Worm (Caenorhabditis elegans): ENCODE measurements around the gene Y116A8B.4.

Gene Y116A8B.4

ce11 chrIV:17223474-17223873 is at the start of gene Y116A8B.4:
Gene Y116A8B.4 (plus strand): TSS chrIV:17223774.
- TF ChIP-seq tbx-11 (GFP tag; IDR thresholded peaks at IDR 0.05) (no peak), B0310.2 (tag; optimal IDR thresholded peaks at IDR 0.05) (no peak), aly-1 (tag; optimal IDR thresholded peaks at IDR 0.05) (no peak), tbx-37 (GFP tag; conservative IDR thresholded peaks at IDR 0.05) (no peak), tra-4 (tag; optimal IDR thresholded peaks at IDR 0.05) (no peak), flt-1 (GFP tag; IDR thresholded peaks at IDR 0.05) (no peak), ets-7 (tag; optimal IDR thresholded peaks at IDR 0.05) (no peak), scrt-1 (GFP tag; IDR thresholded peaks at IDR 0.05) (no peak), ama-1 (optimal IDR thresholded peaks at IDR 0.05) (no peak), ceh-13 (GFP tag; optimal IDR thresholded peaks at IDR 0.05) (no peak), ceh-36 (tag; optimal IDR thresholded peaks at IDR 0.05) (no peak), F13C5.2 (tag; optimal IDR thresholded peaks at IDR 0.05) (no peak), hnd-1 (tag; optimal IDR thresholded peaks at IDR 0.05) (no peak), hmbx-1 (tag; optimal IDR thresholded peaks at IDR 0.05) (no peak), sea-1 (GFP tag; conservative IDR thresholded peaks at IDR 0.05) (no peak), pes-1 (GFP tag; IDR thresholded peaks at IDR 0.05) (no peak), hmg-4 (GFP tag; optimal IDR thresholded peaks at IDR 0.05) (no peak)

- TF ChIP-seq tbx-37 (GFP tag; conservative IDR thresholded peaks at IDR 0.05) (no peak), ceh-13 (GFP tag; optimal IDR thresholded peaks at IDR 0.05) (no peak), B0310.2 (tag; optimal IDR thresholded peaks at IDR 0.05) (no peak), scrt-1 (GFP tag; IDR thresholded peaks at IDR 0.05) (no peak)
These were observed 49.5 kb upstream of the Y116A8B.4 start for ce11 chrIV:17174087-17174486.

- TF ChIP-seq sea-1 (GFP tag; conservative IDR thresholded peaks at IDR 0.05) (no peak), tra-4 (tag; optimal IDR thresholded peaks at IDR 0.05) (no peak), B0310.2 (tag; optimal IDR thresholded peaks at IDR 0.05) (no peak), flt-1 (GFP tag; IDR thresholded peaks at IDR 0.05) (no peak), ceh-36 (tag; optimal IDR thresholded peaks at IDR 0.05) (no peak), pes-1 (GFP tag; IDR thresholded peaks at IDR 0.05) (no peak), F13C5.2 (tag; optimal IDR thresholded peaks at IDR 0.05) (no peak)
These were observed 48.6 kb upstream of the Y116A8B.4 start for ce11 chrIV:17174980-17175379.

ce11 chrIV:17176177-17176576 is 47.4 kb upstream of the Y116A8B.4 start, which contains the start of gene C52D10.3:
Gene C52D10.3 (plus strand): TSS chrIV:17176477.
- no peak for TF ChIP-seq tbx-11 (GFP tag; IDR thresholded peaks at IDR 0.05)
- TF ChIP-seq pes-1 (GFP tag; IDR thresholded peaks at IDR 0.05), result no peak
- TF ChIP-seq tbx-37 (GFP tag; conservative IDR thresholded peaks at IDR 0.05), result no peak
- TF ChIP-seq sea-1 (GFP tag; conservative IDR thresholded peaks at IDR 0.05), result no peak
- no peak for TF ChIP-seq tra-4 (tag; optimal IDR thresholded peaks at IDR 0.05)
- TF ChIP-seq ceh-36 (tag; optimal IDR thresholded peaks at IDR 0.05), result no peak
- no peak for TF ChIP-seq hmbx-1 (tag; optimal IDR thresholded peaks at IDR 0.05)
- no peak for TF ChIP-seq scrt-1 (GFP tag; IDR thresholded peaks at IDR 0.05)
- TF ChIP-seq hnd-1 (tag; optimal IDR thresholded peaks at IDR 0.05), result no peak
- no peak for TF ChIP-seq aly-1 (tag; optimal IDR thresholded peaks at IDR 0.05)
- TF ChIP-seq hmg-4 (GFP tag; optimal IDR thresholded peaks at IDR 0.05), result no peak
- no peak for TF ChIP-seq F13C5.2 (tag; optimal IDR thresholded peaks at IDR 0.05)
- no peak for TF ChIP-seq B0310.2 (tag; optimal IDR thresholded peaks at IDR 0.05)
- no peak for TF ChIP-seq flt-1 (GFP tag; IDR thresholded peaks at IDR 0.05)
- TF ChIP-seq ceh-13 (GFP tag; optimal IDR thresholded peaks at IDR 0.05), result no peak
- no peak for TF ChIP-seq ama-1 (optimal IDR thresholded peaks at IDR 0.05)
- no peak for TF ChIP-seq ets-7 (tag; optimal IDR thresholded peaks at IDR 0.05)

ce11 chrIV:17179071-17179470 is 44.5 kb upstream of the Y116A8B.4 start:
- no peak for TF ChIP-seq tbx-11 (GFP tag; IDR thresholded peaks at IDR 0.05)
- TF ChIP-seq ama-1 (optimal IDR thresholded peaks at IDR 0.05), result no peak
- TF ChIP-seq ets-7 (tag; optimal IDR thresholded peaks at IDR 0.05), result no peak
- no peak for TF ChIP-seq tra-4 (tag; optimal IDR thresholded peaks at IDR 0.05)
- TF ChIP-seq tbx-37 (GFP tag; conservative IDR thresholded peaks at IDR 0.05), result no peak
- TF ChIP-seq sea-1 (GFP tag; conservative IDR thresholded peaks at IDR 0.05), result no peak
- TF ChIP-seq hmg-4 (GFP tag; optimal IDR thresholded peaks at IDR 0.05), result no peak
- no peak for TF ChIP-seq pes-1 (GFP tag; IDR thresholded peaks at IDR 0.05)

ce11 chrIV:17179565-17179964 is 44.0 kb upstream of the Y116A8B.4 start:
- TF ChIP-seq sea-1 (GFP tag; conservative IDR thresholded peaks at IDR 0.05) (no peak), scrt-1 (GFP tag; IDR thresholded peaks at IDR 0.05) (no peak), hmbx-1 (tag; optimal IDR thresholded peaks at IDR 0.05) (no peak), hnd-1 (tag; optimal IDR thresholded peaks at IDR 0.05) (no peak), flt-1 (GFP tag; IDR thresholded peaks at IDR 0.05) (no peak), ama-1 (optimal IDR thresholded peaks at IDR 0.05) (no peak), aly-1 (tag; optimal IDR thresholded peaks at IDR 0.05) (no peak), ceh-13 (GFP tag; optimal IDR thresholded peaks at IDR 0.05) (no peak), hmg-4 (GFP tag; optimal IDR thresholded peaks at IDR 0.05) (no peak), B0310.2 (tag; optimal IDR thresholded peaks at IDR 0.05) (no peak), tbx-37 (GFP tag; conservative IDR thresholded peaks at IDR 0.05) (no peak), ceh-36 (tag; optimal IDR thresholded peaks at IDR 0.05) (no peak), F13C5.2 (tag; optimal IDR thresholded peaks at IDR 0.05) (no peak), tra-4 (tag; optimal IDR thresholded peaks at IDR 0.05) (no peak), pes-1 (GFP tag; IDR thresholded peaks at IDR 0.05) (no peak), ets-7 (tag; optimal IDR thresholded peaks at IDR 0.05) (no peak), tbx-11 (GFP tag; IDR thresholded peaks at IDR 0.05) (no peak)

- TF ChIP-seq tbx-11 (GFP tag; IDR thresholded peaks at IDR 0.05) (no peak), sea-1 (GFP tag; conservative IDR thresholded peaks at IDR 0.05) (no peak), scrt-1 (GFP tag; IDR thresholded peaks at IDR 0.05) (no peak), flt-1 (GFP tag; IDR thresholded peaks at IDR 0.05) (no peak), ets-7 (tag; optimal IDR thresholded peaks at IDR 0.05) (no peak), B0310.2 (tag; optimal IDR thresholded peaks at IDR 0.05) (no peak), hmg-4 (GFP tag; optimal IDR thresholded peaks at IDR 0.05) (no peak), ceh-36 (tag; optimal IDR thresholded peaks at IDR 0.05) (no peak), F13C5.2 (tag; optimal IDR thresholded peaks at IDR 0.05) (no peak), hnd-1 (tag; optimal IDR thresholded peaks at IDR 0.05) (no peak)
These were observed 40.5 kb upstream of the Y116A8B.4 start for ce11 chrIV:17183032-17183608.
